Worm (Caenorhabditis elegans) whole organism, mixed stage, embryonic: ENCODE measurements around the gene psd-1.

Experiments used
- blmp-1 ChIP-seq: fragments of 150-350 bp; optimal IDR thresholded peaks from 2 replicates; lab custom pipeline; 2014; ENCODE audit warnings: missing biosample characterization, missing genetic modification characterization
- drap-1 ChIP-seq: fragments of 200-800 bp; sonication (Bioruptor generic); optimal IDR thresholded peaks from 3 replicates; lab custom pipeline; 2018; ENCODE audit warnings: mild to moderate bottlenecking, missing genetic modification characterization, missing compliant biosample characterization
- elt-1 ChIP-seq: sonication (generic microtip); optimal IDR thresholded peaks from 2 replicates; lab custom pipeline; 2017; ENCODE audit warnings: missing genetic modification characterization, mild to moderate bottlenecking, missing compliant biosample characterization, antibody characterized with exemption, moderate library complexity, borderline replicate concordance; ENCODE audit not compliant: insufficient read depth
- elt-3 ChIP-seq: fragments of 150-350 bp; optimal IDR thresholded peaks from 2 replicates; lab custom pipeline; 2014; ENCODE audit warnings: missing biosample characterization, missing genetic modification characterization
- lin-13 ChIP-seq: fragments of 150-350 bp; optimal IDR thresholded peaks from 2 replicates; lab custom pipeline; 2014; ENCODE audit warnings: missing biosample characterization, missing genetic modification characterization
- mab-5 ChIP-seq: fragments of 150-350 bp; optimal IDR thresholded peaks from 2 replicates; lab custom pipeline; 2014; ENCODE audit warnings: missing biosample characterization, missing genetic modification characterization
- nhr-2 ChIP-seq: fragments of 150-350 bp; optimal IDR thresholded peaks from 2 replicates; lab custom pipeline; 2014; ENCODE audit warnings: missing biosample characterization, missing genetic modification characterization
- nhr-237 ChIP-seq: fragments of 150-350 bp; optimal IDR thresholded peaks from 2 replicates; lab custom pipeline; 2014; ENCODE audit warnings: missing biosample characterization, missing genetic modification characterization
- nhr-28 ChIP-seq: fragments of 150-350 bp; optimal IDR thresholded peaks from 2 replicates; lab custom pipeline; 2014; ENCODE audit warnings: missing biosample characterization, missing genetic modification characterization
- pha-4 ChIP-seq: fragments of 150-350 bp; optimal IDR thresholded peaks from 2 replicates; lab custom pipeline; 2018; ENCODE audit warnings: missing biosample characterization, missing genetic modification reagents, missing genetic modification characterization
- snpc-4 ChIP-seq: fragments of 150-350 bp; optimal IDR thresholded peaks from 2 replicates; lab custom pipeline; 2014; ENCODE audit warnings: missing biosample characterization, missing genetic modification characterization
- sptf-1 ChIP-seq: sonication (generic microtip); optimal IDR thresholded peaks from 2 replicates; lab custom pipeline; 2017; ENCODE audit warnings: mild to moderate bottlenecking, missing genetic modification characterization, moderate library complexity, missing compliant biosample characterization
- unc-120 ChIP-seq: sonication (generic microtip); optimal IDR thresholded peaks from 2 replicates; lab custom pipeline; 2017; ENCODE audit warnings: missing genetic modification characterization, missing compliant biosample characterization; ENCODE audit not compliant: poor library complexity, severe bottlenecking
- unc-62 ChIP-seq: fragments of 150-350 bp; optimal IDR thresholded peaks from 2 replicates; lab custom pipeline; 2014; ENCODE audit warnings: missing biosample characterization, missing genetic modification reagents, missing genetic modification characterization

DNA sequence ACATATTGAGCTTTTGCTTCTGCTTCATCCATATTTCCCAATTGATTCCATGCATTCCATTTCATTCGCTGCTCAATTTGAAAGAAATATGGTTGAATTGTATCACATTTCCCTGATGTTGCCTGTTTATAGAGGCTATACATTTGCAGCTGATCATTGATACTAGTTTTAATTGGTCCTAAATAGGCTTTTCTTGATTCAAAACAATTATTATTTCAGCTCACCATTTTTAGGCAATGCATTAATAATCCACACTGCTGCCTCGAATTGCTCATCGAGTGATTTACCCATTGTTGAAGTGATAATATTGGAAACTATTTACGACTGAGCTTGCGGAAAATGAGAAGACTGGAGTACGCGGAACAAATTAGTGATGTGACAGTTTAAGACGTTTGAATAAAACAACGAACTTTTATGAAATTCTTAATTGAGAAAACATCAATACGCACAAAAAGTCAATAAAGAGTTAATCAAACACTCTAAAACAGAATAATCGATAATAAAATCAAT lies 33.5 kb upstream of the psd-1 start, which contains the start of gene acbp-4:
- TF ChIP-seq unc-120 (tag; lab: Kevin White, UChicago) (no peak), pha-4 (no peak), unc-62 (GFP tag; lab: Kevin White, UChicago) (no peak), elt-3 (tag; lab: Kevin White, UChicago) (no peak), blmp-1 (tag; lab: Kevin White, UChicago) (no peak), drap-1 (GFP tag; lab: Kevin White, UChicago) (no peak), snpc-4 (tag; lab: Kevin White, UChicago) (no peak), lin-13 (tag; lab: Kevin White, UChicago) (no peak), nhr-2 (no peak), sptf-1 (no peak), nhr-237 (no peak), elt-1 (tag; lab: Kevin White, UChicago) (no peak), nhr-28 (tag; lab: Kevin White, UChicago) (no peak), mab-5 (tag; lab: Kevin White, UChicago) (no peak)
